Worm (Caenorhabditis elegans): ENCODE results near the gene W02B12.13.

DNA sequence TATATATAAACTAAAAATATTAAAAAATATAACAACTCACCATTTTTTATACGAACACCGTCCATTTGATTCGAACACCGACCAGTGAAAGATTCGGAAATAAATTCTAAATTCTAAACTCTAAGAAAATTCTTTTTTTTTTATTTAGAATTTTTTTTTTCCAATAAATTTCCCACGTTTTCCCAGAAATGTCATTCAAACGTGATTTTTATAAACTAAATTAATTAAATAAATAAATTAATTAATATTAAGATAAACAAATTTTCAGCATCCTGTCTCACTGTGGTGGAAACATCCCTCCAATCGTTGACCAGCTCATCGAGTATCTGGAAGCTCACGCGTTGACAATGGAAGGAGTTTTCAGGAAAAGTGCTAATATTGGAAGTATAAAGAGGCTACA lies 22.5 kb downstream of the W02B12.13 start, which contains the start of gene klp-17:
- TF ChIP-seq ceh-79 (tag; optimal IDR thresholded peaks at IDR 0.05) (no peak), unc-62 (GFP tag; optimal IDR thresholded peaks at IDR 0.05) (no peak), egl-18 (GFP tag; IDR thresholded peaks at IDR 0.05) (no peak), B0019.2 (GFP tag; conservative IDR thresholded peaks at IDR 0.05) (no peak), egrh-3 (GFP tag; IDR thresholded peaks at IDR 0.05) (no peak), Y79H2A.3 (GFP tag; conservative IDR thresholded peaks at IDR 0.05) (no peak)

Measured in whole organism, young adult.